Worm (Caenorhabditis elegans): Measurements from ENCODE around the gene his-24.

The his-24 gene

DNA sequence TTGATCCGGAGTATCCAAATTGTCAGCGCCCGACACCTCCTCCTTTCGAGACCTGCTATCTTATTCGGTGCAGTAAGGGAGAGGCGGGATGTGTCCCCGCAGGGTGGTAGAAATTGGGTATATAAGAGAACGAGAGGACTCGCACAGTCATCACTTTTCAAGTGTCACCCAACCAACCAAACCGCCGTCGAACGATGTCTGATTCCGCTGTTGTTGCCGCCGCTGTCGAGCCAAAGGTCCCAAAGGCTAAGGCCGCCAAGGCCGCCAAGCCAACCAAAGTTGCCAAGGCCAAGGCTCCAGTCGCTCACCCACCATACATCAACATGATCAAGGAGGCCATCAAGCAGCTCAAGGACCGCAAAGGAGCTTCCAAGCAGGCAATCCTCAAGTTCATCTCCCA, at the start of gene his-24:
TSS of gene his-24 (plus strand) at position 150 of the 400 bp plus-strand sequence.
- no peak for TF ChIP-seq unc-62 (GFP tag; optimal IDR thresholded peaks at IDR 0.05)

DNA sequence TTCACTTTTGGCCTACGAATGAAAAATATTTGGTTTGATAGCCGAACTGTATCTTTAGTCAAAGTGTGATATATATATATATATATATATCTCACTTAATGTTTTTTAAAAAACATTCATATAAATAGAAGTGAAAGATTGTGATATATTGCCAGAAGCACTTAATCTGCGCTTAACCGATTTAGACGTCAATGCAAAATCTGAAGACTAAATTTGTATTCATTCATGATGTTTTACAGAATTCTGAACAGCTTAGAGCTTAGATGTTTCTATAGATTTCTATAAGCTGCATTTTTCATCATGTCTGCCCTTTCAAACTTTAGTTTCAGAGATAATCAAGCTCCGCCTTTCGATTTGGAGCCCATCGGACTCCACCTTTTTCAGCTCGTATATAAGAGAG, 47.6 kb upstream of the his-24 start, which contains the start of gene F23D12.3:
TSS of gene F23D12.3 (plus strand) at position 301 of the 400 bp plus-strand sequence.
- TF ChIP-seq unc-62 (GFP tag; optimal IDR thresholded peaks at IDR 0.05) = no peak

DNA sequence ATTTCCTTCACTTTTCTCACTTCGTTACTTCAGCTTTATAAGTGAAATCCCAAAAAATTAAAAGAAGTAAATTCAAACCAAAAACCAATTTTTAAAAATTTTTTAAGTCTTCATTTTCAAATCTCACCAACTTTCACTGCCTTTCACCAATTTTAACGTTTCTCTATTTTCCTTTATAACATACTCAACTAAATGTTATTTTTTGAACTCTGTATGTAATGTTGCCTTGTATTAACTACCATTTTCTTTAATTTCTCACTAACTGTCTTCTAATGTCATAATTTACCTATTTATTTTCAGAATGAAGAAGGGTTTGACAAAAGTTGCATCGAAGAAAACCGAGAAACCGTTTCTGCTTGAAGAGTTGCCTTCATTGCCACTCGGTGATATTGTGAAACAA, 45.2 kb upstream of the his-24 start, which contains the start of gene F23D12.4:
TSS of gene F23D12.4 (plus strand) at position 301 of the 400 bp plus-strand sequence.
- no peak for TF ChIP-seq unc-62 (GFP tag; optimal IDR thresholded peaks at IDR 0.05)

ce11 chrX:14447498-14447897, 42.4 kb upstream of the his-24 start:
- TF ChIP-seq unc-62 (GFP tag; optimal IDR thresholded peaks at IDR 0.05) = no peak

DNA sequence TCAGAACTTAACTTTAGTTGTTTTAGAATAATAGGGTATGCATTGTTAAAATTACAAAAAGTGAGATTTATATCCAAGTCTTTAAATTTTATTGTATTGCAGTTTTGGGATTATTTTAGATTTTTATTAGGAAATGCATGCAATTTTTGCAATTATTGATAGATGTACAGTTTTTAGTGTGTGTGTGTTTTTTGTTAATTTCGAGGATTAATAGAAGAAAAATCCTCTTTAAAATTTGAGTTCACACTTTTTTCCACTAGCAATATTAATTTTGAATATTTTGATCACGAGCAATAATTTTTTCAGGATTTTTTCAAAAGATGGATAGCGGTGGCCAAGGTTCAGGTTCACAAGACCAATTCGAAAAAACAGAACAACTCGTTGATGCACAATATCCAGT, 42.0 kb upstream of the his-24 start, which contains the start of gene jmjd-3.2:
TSS of gene jmjd-3.2 (plus strand) at position 301 of the 400 bp plus-strand sequence.
- no peak for TF ChIP-seq unc-62 (GFP tag; optimal IDR thresholded peaks at IDR 0.05)

DNA sequence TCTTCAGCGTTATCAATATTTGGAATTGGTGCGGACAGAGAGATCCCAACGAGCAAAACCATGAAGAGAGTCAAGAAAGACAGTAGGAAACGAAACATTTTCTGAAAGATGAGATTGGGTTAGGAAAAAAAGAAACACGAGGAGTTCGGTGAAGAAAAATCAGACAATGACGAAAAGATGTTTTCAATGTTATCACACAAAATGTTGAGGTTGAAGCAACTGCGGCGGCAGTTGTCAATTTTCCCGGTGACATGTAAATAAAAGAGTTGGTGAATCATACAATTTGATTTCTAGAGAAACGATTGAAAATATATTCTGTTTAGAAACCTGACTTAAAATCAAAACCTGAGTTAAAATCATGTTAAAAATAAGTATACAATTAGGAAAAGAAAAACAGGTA, 36.2 kb upstream of the his-24 start, which contains the start of gene F23D12.7:
TSS of gene F23D12.7 (minus strand) at position 101 of the 400 bp plus-strand sequence.
- no peak for TF ChIP-seq unc-62 (GFP tag; optimal IDR thresholded peaks at IDR 0.05)

DNA sequence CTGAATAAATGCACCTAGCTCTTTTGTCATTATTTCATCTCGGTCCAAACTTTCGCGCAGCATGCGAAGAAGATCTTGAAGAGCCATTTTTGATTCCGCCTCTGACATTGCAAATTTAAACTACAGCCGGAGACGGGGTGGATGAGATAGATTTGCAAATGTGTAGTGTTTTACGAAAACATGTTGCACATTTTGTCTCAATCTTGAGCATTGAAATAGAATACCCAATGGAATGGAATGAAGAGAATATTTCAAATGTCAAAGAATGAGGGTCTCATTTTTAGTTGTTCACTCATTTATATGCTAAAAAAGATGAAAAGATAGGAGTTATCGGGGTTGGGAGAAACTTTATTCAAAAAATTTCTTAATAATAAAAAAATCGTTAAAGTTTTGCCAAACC, 34.5 kb upstream of the his-24 start, which contains the start of gene Y66C5A.1:
TSS of gene Y66C5A.1 (minus strand) at position 101 of the 400 bp plus-strand sequence.
- no peak for TF ChIP-seq unc-62 (GFP tag; optimal IDR thresholded peaks at IDR 0.05)

DNA sequence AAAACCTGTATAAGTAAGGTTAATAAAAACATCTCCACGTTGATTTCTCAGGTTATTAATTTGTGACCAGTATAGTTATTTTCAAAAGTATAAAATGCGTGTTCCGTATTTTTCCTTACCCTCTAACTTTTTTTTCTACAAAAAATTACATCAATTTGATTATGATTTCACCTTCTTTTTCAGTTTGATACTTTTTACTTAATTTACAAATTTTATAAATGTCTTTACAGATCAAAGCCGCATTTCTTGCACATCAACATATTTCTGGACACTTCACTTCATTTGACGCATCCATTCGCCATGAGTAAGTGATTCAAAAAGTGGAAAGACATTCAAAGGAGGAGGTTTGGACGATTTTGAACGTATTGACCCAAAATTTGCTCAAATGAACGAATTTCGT, 29.5 kb upstream of the his-24 start, which contains the start of gene Y66C5A.2:
TSS of gene Y66C5A.2 (plus strand) at position 301 of the 400 bp plus-strand sequence.
- TF ChIP-seq unc-62 (GFP tag; optimal IDR thresholded peaks at IDR 0.05) = no peak

- TF ChIP-seq unc-62 (GFP tag; optimal IDR thresholded peaks at IDR 0.05) = no peak
These were observed 25.4 kb upstream of the his-24 start, which contains the start of gene M163.7 for ce11 chrX:14464513-14464912. Gene M163.7, plus strand, starts transcription at chrX:14464813.

ce11 chrX:14465593-14465992, 24.3 kb upstream of the his-24 start, which contains the start of gene M163.22:
Gene M163.22, plus strand, starts transcription at chrX:14465893.
- TF ChIP-seq unc-62 (GFP tag; optimal IDR thresholded peaks at IDR 0.05) = no peak

DNA sequence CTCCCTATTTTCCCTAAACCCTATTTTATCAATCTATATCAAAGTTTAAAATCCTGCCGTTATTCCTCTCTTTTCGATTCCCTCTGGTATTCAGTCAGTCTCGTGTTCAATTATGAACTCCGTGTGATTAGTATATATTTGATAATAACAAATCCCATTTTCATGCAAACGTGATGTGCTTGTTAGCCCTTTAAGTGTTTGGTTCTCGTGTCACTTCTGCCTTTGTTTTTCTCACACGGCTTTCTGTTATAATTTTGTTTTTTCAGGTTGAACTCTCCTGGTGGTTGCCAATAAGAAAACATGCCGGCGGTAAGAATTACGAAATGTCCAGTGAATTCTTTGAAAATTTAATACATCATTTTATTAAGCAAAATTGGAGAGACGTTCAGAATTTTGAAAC, 23.4 kb upstream of the his-24 start, which contains the start of gene M163.21:
TSS of gene M163.21 (plus strand) at position 301 of the 400 bp plus-strand sequence.
- no peak for TF ChIP-seq unc-62 (GFP tag; optimal IDR thresholded peaks at IDR 0.05)

DNA sequence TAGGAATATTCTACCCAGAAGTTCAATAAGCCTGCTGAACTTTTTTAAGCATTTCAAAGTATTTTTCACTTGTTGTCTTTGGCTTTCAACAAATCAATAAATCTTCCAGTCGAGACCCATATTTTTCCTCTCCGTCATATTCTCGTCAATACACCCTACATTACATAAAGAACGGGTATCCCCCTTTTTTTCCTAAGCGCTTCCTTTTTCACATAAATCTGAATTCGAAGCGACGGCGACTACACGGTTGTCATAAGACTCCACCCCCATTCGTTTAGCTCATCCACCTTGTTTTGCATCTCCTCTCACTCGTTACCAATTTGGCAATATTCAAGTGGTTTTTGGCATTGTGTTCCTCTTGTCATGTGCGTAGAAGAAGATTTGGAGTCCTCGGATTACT, 20.6 kb upstream of the his-24 start, which contains the start of gene M163.9:
TSS of gene M163.9 (plus strand) at position 301 of the 400 bp plus-strand sequence.
- no peak for TF ChIP-seq unc-62 (GFP tag; optimal IDR thresholded peaks at IDR 0.05)

DNA sequence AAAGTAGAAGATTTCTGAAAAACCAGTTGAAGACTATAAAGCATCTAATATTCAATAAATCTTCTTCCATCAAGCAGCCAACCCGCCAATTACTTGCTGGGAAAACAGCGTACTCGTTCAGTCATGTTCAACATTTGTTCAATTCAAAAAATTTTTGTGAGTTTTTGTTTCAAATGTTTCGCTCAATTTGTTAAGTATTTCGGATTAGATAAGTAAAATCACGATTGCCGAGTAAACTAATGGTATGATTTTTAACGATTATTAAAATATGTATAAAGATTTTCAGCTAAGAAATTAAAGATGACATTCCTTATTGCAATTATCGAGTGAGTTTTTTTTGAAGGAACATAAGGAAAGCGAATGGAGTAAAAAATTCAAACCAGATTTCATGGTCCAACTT, 19.2 kb upstream of the his-24 start, which contains the start of gene M163.10:
TSS of gene M163.10 (plus strand) at position 301 of the 400 bp plus-strand sequence.
- TF ChIP-seq unc-62 (GFP tag; optimal IDR thresholded peaks at IDR 0.05) = no peak

ce11 chrX:14473740-14474139, 16.2 kb upstream of the his-24 start, which contains the start of gene M163.5:
Gene M163.5, plus strand, starts transcription at chrX:14474040.
- TF ChIP-seq unc-62 (GFP tag; optimal IDR thresholded peaks at IDR 0.05) = no peak

ce11 chrX:14476625-14477257, 13.2 kb upstream of the his-24 start:
- TF ChIP-seq unc-62 (GFP tag; optimal IDR thresholded peaks at IDR 0.05) = no peak

DNA sequence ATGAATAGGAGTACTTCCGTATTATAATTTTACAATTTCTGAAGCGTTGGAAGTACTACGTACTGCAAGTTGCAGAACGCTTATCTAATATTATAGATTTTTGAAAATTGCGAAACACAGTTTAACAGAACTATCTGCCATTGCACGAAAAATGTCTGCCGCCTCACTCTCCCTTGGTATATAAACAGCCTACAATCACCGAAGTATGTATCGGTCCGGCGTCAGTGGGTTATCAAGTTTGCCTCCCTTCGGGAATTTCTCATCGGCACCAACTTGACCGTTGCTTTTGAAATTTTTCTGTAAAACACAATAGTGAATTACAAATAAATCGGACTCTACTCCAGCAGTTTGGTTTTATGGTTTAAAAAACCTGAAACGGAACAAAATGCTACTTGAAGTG, 12.6 kb upstream of the his-24 start:
- no peak for TF ChIP-seq unc-62 (GFP tag; optimal IDR thresholded peaks at IDR 0.05)

DNA sequence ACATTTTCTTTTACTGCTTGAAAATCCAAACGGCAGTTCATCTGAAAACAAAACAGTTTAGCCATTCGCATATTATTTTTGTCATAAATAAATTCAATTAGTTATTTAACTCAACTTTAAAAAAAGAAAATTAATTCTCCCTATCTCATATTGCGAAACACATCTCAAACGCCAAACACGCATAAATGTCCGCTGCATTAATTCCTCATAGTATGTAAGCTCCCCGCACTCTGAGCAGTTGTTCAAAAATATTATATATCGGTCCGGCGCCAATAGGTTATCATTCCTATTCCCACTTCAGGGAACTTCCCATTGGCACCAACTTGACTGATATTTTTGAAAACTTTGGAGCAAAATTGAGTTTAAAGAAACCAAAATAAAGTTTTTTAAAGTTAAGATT, 11.7 kb upstream of the his-24 start:
- no peak for TF ChIP-seq unc-62 (GFP tag; optimal IDR thresholded peaks at IDR 0.05)
